Worm (Caenorhabditis elegans) whole organism, L4 larva: Measurements from ENCODE around the gene toca-1.
A peak's percentile ranks its signal among the peaks of the same experiment; 100 is the strongest.

Experiments used
- F26F4.8 ChIP-seq: fragments of 200-800 bp; sonication (Bioruptor generic); conservative IDR thresholded peaks from 2 replicates; pipeline ENCODE4 v1.3.6; 2022; ENCODE audit warnings: missing genetic modification characterization, missing compliant biosample characterization
- F37D6.2 ChIP-seq: sonication (generic microtip); optimal IDR thresholded peaks from 2 replicates; lab custom pipeline; 2016; ENCODE audit warnings: mild to moderate bottlenecking, missing genetic modification characterization, missing compliant biosample characterization
- F44E2.7 ChIP-seq: fragments of 200-800 bp; sonication (Bioruptor generic); IDR thresholded peaks from 2 replicates; pipeline ENCODE4 v2.1.2; 2022; ENCODE audit warnings: missing genetic modification characterization, missing compliant biosample characterization
- T20F7.1 ChIP-seq: fragments of 200-800 bp; sonication (Bioruptor generic); optimal IDR thresholded peaks from 2 replicates; lab custom pipeline; 2018; ENCODE audit warnings: mild to moderate bottlenecking, missing genetic modification characterization, missing compliant biosample characterization
- T26A8.4 ChIP-seq: fragments of 200-800 bp; sonication (Bioruptor generic); IDR thresholded peaks from 2 replicates; pipeline ENCODE4 v1.3.6; 2022; ENCODE audit warnings: missing genetic modification characterization, missing compliant biosample characterization
- Y48G9A.11 ChIP-seq: fragments of 200-800 bp; sonication (Bioruptor generic); IDR thresholded peaks from 2 replicates; pipeline ENCODE4 v1.3.6; 2022; ENCODE audit warnings: missing genetic modification reagents, missing genetic modification characterization, missing compliant biosample characterization
- Y5F2A.4 ChIP-seq: fragments of 200-800 bp; sonication (Bioruptor generic); optimal IDR thresholded peaks from 2 replicates; lab custom pipeline; 2018; ENCODE audit warnings: mild to moderate bottlenecking, missing genetic modification characterization, missing compliant biosample characterization
- Y75B8A.6 ChIP-seq: fragments of 200-800 bp; sonication (Bioruptor generic); IDR thresholded peaks from 2 replicates; pipeline ENCODE4 v1.3.6; 2022; ENCODE audit warnings: missing genetic modification reagents, missing genetic modification characterization, missing compliant biosample characterization
- aha-1 ChIP-seq: fragments of 150-350 bp; peaks from one replicate; lab custom pipeline; 2014; ENCODE audit warnings: missing biosample characterization, missing genetic modification characterization
- attf-4 ChIP-seq: sonication (generic microtip); optimal IDR thresholded peaks from 3 replicates; lab custom pipeline; 2017; ENCODE audit warnings: missing biosample characterization, missing genetic modification characterization
- ceh-20 ChIP-seq: fragments of 200-800 bp; sonication (Bioruptor generic); IDR thresholded peaks from 2 replicates; pipeline ENCODE4 v1.3.6; 2022; ENCODE audit warnings: missing genetic modification reagents, missing genetic modification characterization, missing compliant biosample characterization
- ceh-32 ChIP-seq: sonication (generic microtip); optimal IDR thresholded peaks from 2 replicates; lab custom pipeline; 2016; ENCODE audit warnings: mild to moderate bottlenecking, missing genetic modification characterization, missing compliant biosample characterization; ENCODE audit not compliant: poor library complexity
- daf-16 ChIP-seq, 3 experiments: sonication (generic microtip); optimal IDR thresholded peaks; 2 replicates each; lab custom pipeline; 2016 to 2017; ENCODE audit warnings: missing genetic modification characterization in 3 of 3, missing genetic modification reagents in 3 of 3, mild to moderate bottlenecking in 2 of 3, missing compliant biosample characterization in 2 of 3, missing biosample characterization in 1 of 3, moderate library complexity in 1 of 3
- dmd-6 ChIP-seq: fragments of 200-800 bp; sonication (Bioruptor generic); IDR thresholded peaks from 2 replicates; pipeline ENCODE4 v1.3.6; 2022; ENCODE audit warnings: missing genetic modification reagents, missing genetic modification characterization, missing compliant biosample characterization
- dmd-8 ChIP-seq: fragments of 200-800 bp; sonication (Bioruptor generic); IDR thresholded peaks from 2 replicates; pipeline ENCODE4 v1.3.6; 2022; ENCODE audit warnings: missing genetic modification characterization, missing compliant biosample characterization
- dpl-1 ChIP-seq: fragments of 150-350 bp; optimal IDR thresholded peaks from 2 replicates; lab custom pipeline; 2014; ENCODE audit warnings: missing biosample characterization, missing genetic modification reagents, missing genetic modification characterization
- duxl-1 ChIP-seq: sonication (generic microtip); optimal IDR thresholded peaks from 2 replicates; lab custom pipeline; 2016; ENCODE audit warnings: mild to moderate bottlenecking, missing genetic modification characterization, moderate library complexity, missing compliant biosample characterization; ENCODE audit not compliant: poor library complexity
- egl-43 ChIP-seq: fragments of 200-800 bp; sonication (Bioruptor generic); IDR thresholded peaks from 2 replicates; pipeline ENCODE4 v1.3.6; 2022; ENCODE audit warnings: missing genetic modification reagents, missing genetic modification characterization, missing compliant biosample characterization
- gei-8 ChIP-seq: fragments of 200-800 bp; sonication (Bioruptor generic); optimal IDR thresholded peaks from 2 replicates; lab custom pipeline; 2018; ENCODE audit warnings: mild to moderate bottlenecking, missing genetic modification characterization, missing compliant biosample characterization
- hlh-11 ChIP-seq: fragments of 200-800 bp; sonication (Bioruptor generic); optimal IDR thresholded peaks from 2 replicates; lab custom pipeline; 2018; ENCODE audit warnings: mild to moderate bottlenecking, missing genetic modification characterization, missing compliant biosample characterization
- hlh-30 ChIP-seq: sonication (generic microtip); optimal IDR thresholded peaks from 2 replicates; lab custom pipeline; 2017; ENCODE audit warnings: antibody characterized with exemption, mild to moderate bottlenecking, missing genetic modification characterization, missing compliant biosample characterization; ENCODE audit not compliant: insufficient read depth
- jun-1 ChIP-seq: fragments of 150-350 bp; optimal IDR thresholded peaks from 2 replicates; lab custom pipeline; 2014; ENCODE audit warnings: missing biosample characterization, missing genetic modification reagents, missing genetic modification characterization
- lim-7 ChIP-seq: fragments of 200-800 bp; sonication (Bioruptor generic); IDR thresholded peaks from 2 replicates; pipeline ENCODE4 v1.3.6; 2022; ENCODE audit warnings: missing genetic modification characterization, missing compliant biosample characterization
- lin-29 ChIP-seq: fragments of 200-800 bp; sonication (Bioruptor generic); IDR thresholded peaks from 2 replicates; pipeline ENCODE4 v1.3.6; 2022; ENCODE audit warnings: missing genetic modification reagents, missing genetic modification characterization, missing compliant biosample characterization
- lin-38 ChIP-seq: fragments of 200-800 bp; sonication (Bioruptor generic); IDR thresholded peaks from 2 replicates; pipeline ENCODE4 v1.3.6; 2022; ENCODE audit warnings: missing genetic modification reagents, missing genetic modification characterization, missing compliant biosample characterization
- lsy-2 ChIP-seq, 2 experiments: fragments of 150-350 bp in 1 of 2; sonication (generic microtip) in 1 of 2; optimal IDR thresholded peaks; 2 replicates each; lab custom pipeline; 2014 to 2017; ENCODE audit warnings: missing biosample characterization in 2 of 2, missing genetic modification characterization in 2 of 2
- madf-5 ChIP-seq, 2 experiments: fragments of 200-800 bp; sonication (Bioruptor generic); IDR thresholded peaks; 2 replicates each; pipeline ENCODE4 v1.3.6; 2022; ENCODE audit warnings: missing compliant biosample characterization in 2 of 2, missing genetic modification characterization in 2 of 2
- mdl-1 ChIP-seq, 2 experiments: fragments of 150-350 bp in 1 of 2; sonication (generic microtip) in 1 of 2; optimal IDR thresholded peaks; 2 replicates each; lab custom pipeline; 2014 to 2017; ENCODE audit warnings: missing biosample characterization in 2 of 2, missing genetic modification characterization in 2 of 2
- mdt-29 ChIP-seq: fragments of 200-800 bp; sonication (Bioruptor generic); IDR thresholded peaks from 2 replicates; pipeline ENCODE4 v1.3.6; 2022; ENCODE audit warnings: missing genetic modification reagents, missing genetic modification characterization, missing compliant biosample characterization
- mxl-2 ChIP-seq: fragments of 200-800 bp; sonication (Bioruptor generic); conservative IDR thresholded peaks from 2 replicates; pipeline ENCODE4 v1.3.6; 2022; ENCODE audit warnings: missing genetic modification reagents, missing genetic modification characterization, missing compliant biosample characterization
- nhr-102 ChIP-seq: sonication (generic microtip); optimal IDR thresholded peaks from 2 replicates; lab custom pipeline; 2016; ENCODE audit warnings: mild to moderate bottlenecking, missing genetic modification characterization, moderate library complexity, missing compliant biosample characterization
- nhr-11 ChIP-seq: fragments of 150-350 bp; optimal IDR thresholded peaks from 2 replicates; lab custom pipeline; 2014; ENCODE audit warnings: missing biosample characterization, missing genetic modification characterization
- nhr-237 ChIP-seq: sonication (generic microtip); optimal IDR thresholded peaks from 2 replicates; lab custom pipeline; 2017; ENCODE audit warnings: missing biosample characterization, missing genetic modification characterization
- nhr-25 ChIP-seq: sonication (generic microtip); optimal IDR thresholded peaks from 2 replicates; lab custom pipeline; 2017; ENCODE audit warnings: missing genetic modification characterization, mild to moderate bottlenecking, missing compliant biosample characterization, antibody characterized with exemption, moderate library complexity, borderline replicate concordance; ENCODE audit not compliant: insufficient read depth
- nhr-6 ChIP-seq: fragments of 150-350 bp; optimal IDR thresholded peaks from 2 replicates; lab custom pipeline; 2014; ENCODE audit warnings: missing biosample characterization, missing genetic modification characterization
- skn-1 ChIP-seq: fragments of 150-350 bp; optimal IDR thresholded peaks from 2 replicates; lab custom pipeline; 2014; ENCODE audit warnings: missing biosample characterization, missing genetic modification characterization
- snpc-4 ChIP-seq: fragments of 150-350 bp; optimal IDR thresholded peaks from 2 replicates; lab custom pipeline; 2014; ENCODE audit warnings: missing biosample characterization, missing genetic modification characterization
- spr-3 ChIP-seq: fragments of 200-800 bp; sonication (Bioruptor generic); optimal IDR thresholded peaks from 2 replicates; lab custom pipeline; 2018; ENCODE audit warnings: mild to moderate bottlenecking, missing genetic modification characterization, missing compliant biosample characterization
- unc-39 ChIP-seq: sonication (generic microtip); optimal IDR thresholded peaks from 2 replicates; lab custom pipeline; 2017; ENCODE audit warnings: missing biosample characterization, missing genetic modification characterization
- vab-7 ChIP-seq: fragments of 200-800 bp; sonication (Bioruptor generic); IDR thresholded peaks from 2 replicates; pipeline ENCODE4 v1.3.6; 2022; ENCODE audit warnings: missing genetic modification reagents, missing genetic modification characterization, missing compliant biosample characterization
- zfp-3 ChIP-seq: fragments of 200-800 bp; sonication (Bioruptor generic); conservative IDR thresholded peaks from 2 replicates; pipeline ENCODE4 v1.3.6; 2022; ENCODE audit warnings: missing genetic modification reagents, missing genetic modification characterization, missing compliant biosample characterization
- zip-11 ChIP-seq: fragments of 200-800 bp; sonication (Bioruptor generic); IDR thresholded peaks from 2 replicates; pipeline ENCODE4 v1.3.6; 2022; ENCODE audit warnings: missing genetic modification characterization, missing compliant biosample characterization

Gene toca-1

ce11 chrX:1492174-1492573 is 29.1 kb downstream of the toca-1 start (continued):
- TF ChIP-seq mdt-29 (GFP tag; lab: Robert Waterston, UW) (no peak), Y75B8A.6 (GFP tag; lab: Robert Waterston, UW) (no peak), dmd-6 (GFP tag; lab: Robert Waterston, UW) (0 out of 2 replicates have a peak, but pooled peaks have one; percentile 12), lin-29 (GFP tag; lab: Robert Waterston, UW) (no peak), lsy-2 (tag; optimal IDR thresholded peaks at IDR 0.05; lab: Kevin White, UChicago) (peak in 1 of 2 experiments; percentile 46), dpl-1 (no peak), egl-43 (GFP tag; lab: Robert Waterston, UW) (0 out of 2 replicates have a peak, but pooled peaks have one; percentile 21), T26A8.4 (GFP tag; lab: Robert Waterston, UW) (0 out of 2 replicates have a peak, but pooled peaks have one; percentile 55), T20F7.1 (GFP tag; lab: Kevin White, UChicago) (no peak), lin-38 (GFP tag; lab: Robert Waterston, UW) (no peak), duxl-1 (tag; lab: Kevin White, UChicago) (peak; percentile 64), hlh-30 (no peak), F44E2.7 (GFP tag; lab: Robert Waterston, UW) (no peak), snpc-4 (no peak), mxl-2 (GFP tag; lab: Robert Waterston, UW) (no peak), madf-5 (GFP tag; IDR thresholded peaks at IDR 0.05; lab: Robert Waterston, UW) (no peak), ceh-32 (tag; lab: Kevin White, UChicago) (no peak), vab-7 (no peak), jun-1 (tag; lab: Kevin White, UChicago) (peak; percentile 1), dmd-8 (GFP tag; lab: Robert Waterston, UW) (no peak), zfp-3 (GFP tag; lab: Robert Waterston, UW) (no peak), hlh-11 (tag; lab: Kevin White, UChicago) (peak; percentile 12), Y5F2A.4 (peak; percentile 20)

ce11 chrX:1491036-1491435 is 30.3 kb downstream of the toca-1 start:
- TF ChIP-seq nhr-102 (tag; lab: Kevin White, UChicago) (no peak), F26F4.8 (GFP tag; lab: Robert Waterston, UW) (no peak), Y48G9A.11 (GFP tag; lab: Robert Waterston, UW) (no peak), nhr-11 (no peak), unc-39 (tag; lab: Kevin White, UChicago) (no peak), lsy-2 (tag; optimal IDR thresholded peaks at IDR 0.05; lab: Kevin White, UChicago) (no peak), nhr-6 (tag; lab: Kevin White, UChicago) (no peak), aha-1 (tag; lab: Kevin White, UChicago) (peak; percentile 77), attf-4 (no peak), mdl-1 (tag; optimal IDR thresholded peaks at IDR 0.05; lab: Kevin White, UChicago) (no peak), Y75B8A.6 (GFP tag; lab: Robert Waterston, UW) (no peak), zip-11 (GFP tag; lab: Robert Waterston, UW) (no peak), madf-5 (GFP tag; IDR thresholded peaks at IDR 0.05; lab: Robert Waterston, UW) (no peak), egl-43 (GFP tag; lab: Robert Waterston, UW) (peak; percentile 45; the same call in 1 of the 2 replicates), nhr-237 (tag; lab: Kevin White, UChicago) (no peak), lim-7 (no peak), skn-1 (tag; lab: Kevin White, UChicago) (no peak), gei-8 (GFP tag; lab: Kevin White, UChicago) (no peak), ceh-20 (GFP tag; lab: Robert Waterston, UW) (no peak), T20F7.1 (GFP tag; lab: Kevin White, UChicago) (no peak), daf-16 (GFP tag; optimal IDR thresholded peaks at IDR 0.05; lab: Kevin White, UChicago) (no peak), daf-16 (tag; optimal IDR thresholded peaks at IDR 0.05; lab: Kevin White, UChicago) (peak; percentile 8), spr-3 (GFP tag; lab: Kevin White, UChicago) (no peak), F37D6.2 (no peak), F44E2.7 (GFP tag; lab: Robert Waterston, UW) (no peak), nhr-25 (no peak)
- TF ChIP-seq, all 104 proteins: peak for 3
